Fruit fly (Drosophila melanogaster) whole organism, embryonic: Measurements from ENCODE around the gene ebd1.

ENCODE experiments used
- Asciz ChIP-seq: fragments of 200-800 bp; sonication (Bioruptor generic); optimal IDR thresholded peaks from 2 replicates; lab custom pipeline; 2017; ENCODE audit warnings: missing biosample characterization, mild to moderate bottlenecking, missing genetic modification characterization, missing genetic modification reagents
- Blimp-1 ChIP-seq: fragments of 200-800 bp; sonication (Bioruptor generic); optimal IDR thresholded peaks from 3 replicates; lab custom pipeline; 2018; ENCODE audit warnings: missing biosample characterization, missing genetic modification characterization, mild to moderate bottlenecking, moderate library complexity, missing genetic modification reagents
- CG10274 ChIP-seq: fragments of 200-800 bp; sonication (Bioruptor generic); optimal IDR thresholded peaks from 3 replicates; lab custom pipeline; 2017; ENCODE audit warnings: missing biosample characterization, mild to moderate bottlenecking, missing genetic modification characterization
- CG12299 ChIP-seq: fragments of 200-800 bp; sonication (Bioruptor generic); optimal IDR thresholded peaks from 2 replicates; lab custom pipeline; 2018; ENCODE audit warnings: missing biosample characterization, mild to moderate bottlenecking, missing genetic modification characterization
- CG13296 ChIP-seq: fragments of 200-800 bp; sonication (Bioruptor generic); optimal IDR thresholded peaks from 3 replicates; lab custom pipeline; 2018; ENCODE audit warnings: missing biosample characterization, mild to moderate bottlenecking, missing genetic modification characterization
- CG14014 ChIP-seq: fragments of 200-800 bp; sonication (Bioruptor generic); IDR thresholded peaks from 2 replicates; pipeline ENCODE4 v1.3.6; 2022; ENCODE audit warnings: missing biosample characterization, missing genetic modification characterization
- CG15514 ChIP-seq: fragments of 200-800 bp; sonication (Bioruptor generic); optimal IDR thresholded peaks from 3 replicates; lab custom pipeline; 2017; ENCODE audit warnings: missing biosample characterization, missing genetic modification characterization, mild to moderate bottlenecking, moderate library complexity, missing genetic modification reagents
- CG16863 ChIP-seq: fragments of 200-800 bp; sonication (Bioruptor generic); optimal IDR thresholded peaks from 3 replicates; lab custom pipeline; 2016; ENCODE audit warnings: missing biosample characterization, missing genetic modification characterization
- CG18599 ChIP-seq: fragments of 200-800 bp; sonication (Bioruptor generic); optimal IDR thresholded peaks from 3 replicates; lab custom pipeline; 2017; ENCODE audit warnings: missing biosample characterization, missing genetic modification characterization, mild to moderate bottlenecking, moderate library complexity, missing genetic modification reagents
- CG18619 ChIP-seq: fragments of 200-800 bp; sonication (Bioruptor generic); optimal IDR thresholded peaks from 3 replicates; lab custom pipeline; 2017; ENCODE audit warnings: missing biosample characterization, mild to moderate bottlenecking, missing genetic modification characterization
- CG2116 ChIP-seq: fragments of 200-800 bp; sonication (Bioruptor generic); optimal IDR thresholded peaks from 3 replicates; lab custom pipeline; 2018; ENCODE audit warnings: missing biosample characterization, mild to moderate bottlenecking, missing genetic modification characterization
- CG2678 ChIP-seq: fragments of 200-800 bp; sonication (Bioruptor generic); optimal IDR thresholded peaks from 3 replicates; lab custom pipeline; 2019; ENCODE audit warnings: missing biosample characterization, mild to moderate bottlenecking, missing genetic modification characterization, moderate library complexity
- CG3407 ChIP-seq: fragments of 200-800 bp; sonication (Bioruptor generic); optimal IDR thresholded peaks from 2 replicates; lab custom pipeline; 2018; ENCODE audit warnings: missing biosample characterization, mild to moderate bottlenecking, missing genetic modification characterization
- CG34422 ChIP-seq: fragments of 200-800 bp; sonication (Bioruptor generic); IDR thresholded peaks from 3 replicates; pipeline ENCODE4 v1.3.6; 2022; ENCODE audit warnings: missing biosample characterization, missing genetic modification characterization
- CG3847 ChIP-seq: fragments of 200-800 bp; sonication (Bioruptor generic); IDR thresholded peaks from 2 replicates; pipeline ENCODE4 v1.3.6; 2022; ENCODE audit warnings: missing biosample characterization, missing genetic modification characterization
- CG5953 ChIP-seq: fragments of 200-800 bp; sonication (Bioruptor generic); IDR thresholded peaks from 2 replicates; pipeline ENCODE4 v1.3.6; 2022; ENCODE audit warnings: missing biosample characterization, missing genetic modification characterization
- CG6791 ChIP-seq: fragments of 200-800 bp; sonication (Bioruptor generic); IDR thresholded peaks from 3 replicates; pipeline ENCODE4 v1.3.6; 2022; ENCODE audit warnings: missing biosample characterization, missing genetic modification characterization; ENCODE audit not compliant: partially characterized antibody
- CG7963 ChIP-seq: fragments of 200-800 bp; sonication (Bioruptor generic); IDR thresholded peaks from 3 replicates; pipeline ENCODE4 v1.3.6; 2022; ENCODE audit warnings: missing biosample characterization, missing genetic modification characterization; ENCODE audit not compliant: partially characterized antibody
- CG8281 ChIP-seq: fragments of 200-800 bp; sonication (Bioruptor generic); optimal IDR thresholded peaks from 2 replicates; lab custom pipeline; 2018; ENCODE audit warnings: missing biosample characterization, mild to moderate bottlenecking, missing genetic modification characterization, moderate library complexity
- CG8290 ChIP-seq, 3 experiments: fragments of 200-800 bp; sonication (Bioruptor generic); optimal IDR thresholded peaks; 2 replicates each; lab custom pipeline; 2016 to 2019; ENCODE audit warnings: missing biosample characterization in 3 of 3, missing genetic modification characterization in 3 of 3, mild to moderate bottlenecking in 2 of 3, moderate library complexity in 1 of 3
- CTCF ChIP-seq: fragments of 200-800 bp; sonication (Bioruptor generic); optimal IDR thresholded peaks from 2 replicates; lab custom pipeline; 2017; ENCODE audit warnings: missing biosample characterization, mild to moderate bottlenecking, missing genetic modification characterization, moderate library complexity
- CoRest ChIP-seq: fragments of 200-800 bp; sonication (Bioruptor generic); optimal IDR thresholded peaks from 3 replicates; lab custom pipeline; 2018; ENCODE audit warnings: missing biosample characterization, mild to moderate bottlenecking, missing genetic modification characterization, moderate library complexity
- D19A ChIP-seq: fragments of 200-800 bp; optimal IDR thresholded peaks from 3 replicates; lab custom pipeline; 2019; ENCODE audit warnings: missing biosample characterization, mild to moderate bottlenecking, missing genetic modification characterization, moderate library complexity
- Dad ChIP-seq: fragments of 200-800 bp; sonication (Bioruptor generic); optimal IDR thresholded peaks from 3 replicates; lab custom pipeline; 2016; ENCODE audit warnings: missing biosample characterization, missing genetic modification characterization
- Ets65A ChIP-seq: fragments of 200-800 bp; sonication (Bioruptor generic); peaks from one replicate; lab custom pipeline; 2016; ENCODE audit warnings: missing biosample characterization, missing genetic modification characterization
- Fer1 ChIP-seq: fragments of 200-800 bp; sonication (Bioruptor generic); optimal IDR thresholded peaks from 2 replicates; lab custom pipeline; 2017; ENCODE audit warnings: missing biosample characterization, mild to moderate bottlenecking, missing genetic modification characterization
- Fer3 ChIP-seq: fragments of 200-800 bp; sonication (Bioruptor generic); optimal IDR thresholded peaks from 2 replicates; lab custom pipeline; 2018; ENCODE audit warnings: missing biosample characterization, mild to moderate bottlenecking, missing genetic modification characterization, moderate library complexity
- H15 ChIP-seq: fragments of 200-800 bp; sonication (Bioruptor generic); IDR thresholded peaks from 3 replicates; pipeline ENCODE4 v1.3.6; 2022; ENCODE audit warnings: missing biosample characterization, missing genetic modification characterization
- HLH3B ChIP-seq: fragments of 200-800 bp; sonication (Bioruptor generic); IDR thresholded peaks from 2 replicates; pipeline ENCODE4 v1.3.6; 2022; ENCODE audit warnings: missing biosample characterization, missing genetic modification characterization
- MBD-R2 ChIP-seq: fragments of 200-800 bp; sonication (Bioruptor generic); IDR thresholded peaks from 2 replicates; pipeline ENCODE4 v1.3.6; 2022; ENCODE audit warnings: missing biosample characterization, missing genetic modification characterization
- Optix ChIP-seq: fragments of 200-800 bp; sonication (Bioruptor generic); IDR thresholded peaks from 3 replicates; pipeline ENCODE4 v1.3.6; 2022; ENCODE audit warnings: missing biosample characterization, missing genetic modification characterization
- Rfx ChIP-seq: fragments of 200-800 bp; sonication (Bioruptor generic); IDR thresholded peaks from 2 replicates; pipeline ENCODE4 v1.3.6; 2022; ENCODE audit warnings: missing biosample characterization, missing genetic modification characterization
- Usf ChIP-seq: fragments of 200-800 bp; sonication (Bioruptor generic); optimal IDR thresholded peaks from 2 replicates; lab custom pipeline; 2017; ENCODE audit warnings: missing genotype, missing biosample characterization, missing genetic modification characterization
- ap ChIP-seq: fragments of 200-800 bp; sonication (Bioruptor generic); IDR thresholded peaks from 2 replicates; pipeline ENCODE4 v1.3.6; 2022; ENCODE audit warnings: missing biosample characterization, missing genetic modification characterization
- disco-r ChIP-seq: fragments of 200-800 bp; sonication (Bioruptor generic); optimal IDR thresholded peaks from 2 replicates; lab custom pipeline; 2016; ENCODE audit warnings: missing biosample characterization, missing genetic modification characterization
- fd102C ChIP-seq: fragments of 200-800 bp; sonication (Bioruptor generic); optimal IDR thresholded peaks from 2 replicates; lab custom pipeline; 2018; ENCODE audit warnings: missing biosample characterization, mild to moderate bottlenecking, missing genetic modification characterization, moderate library complexity
- gsb-n ChIP-seq: fragments of 200-800 bp; sonication (Bioruptor generic); optimal IDR thresholded peaks from 3 replicates; lab custom pipeline; 2018; ENCODE audit warnings: missing biosample characterization, mild to moderate bottlenecking, missing genetic modification characterization
- inv ChIP-seq: fragments of 200-800 bp; sonication (Bioruptor generic); IDR thresholded peaks from 2 replicates; pipeline ENCODE4 v1.3.6; 2022; ENCODE audit warnings: missing biosample characterization, missing genetic modification characterization; ENCODE audit not compliant: partially characterized antibody
- nau ChIP-seq: fragments of 200-800 bp; sonication (Bioruptor generic); optimal IDR thresholded peaks from 3 replicates; lab custom pipeline; 2017; ENCODE audit warnings: missing biosample characterization, mild to moderate bottlenecking, missing genetic modification characterization, missing genetic modification reagents
- pfk ChIP-seq: fragments of 200-800 bp; sonication (Bioruptor generic); optimal IDR thresholded peaks from 2 replicates; lab custom pipeline; 2018; ENCODE audit warnings: missing biosample characterization, mild to moderate bottlenecking, missing genetic modification characterization, moderate library complexity
- prd ChIP-seq, 3 experiments: fragments of >200 bp in 2 of 3; fragments of 200-800 bp in 1 of 3; sonication (Bioruptor generic) in 1 of 3; optimal IDR thresholded peaks in 2 of 3; IDR thresholded peaks in 1 of 3; 2 replicates in 2 of 3; 3 replicates in 1 of 3; pipeline versions ENCODE4 v1.3.6 to Lab custom; 2017 to 2022; ENCODE audit warnings: missing biosample characterization in 1 of 3, missing genetic modification characterization in 1 of 3
- psq ChIP-seq: fragments of 200-800 bp; sonication (Bioruptor generic); optimal IDR thresholded peaks from 2 replicates; lab custom pipeline; 2017; ENCODE audit warnings: missing biosample characterization, missing genetic modification characterization
- pum ChIP-seq: fragments of 200-800 bp; sonication (Bioruptor generic); optimal IDR thresholded peaks from 2 replicates; lab custom pipeline; 2016; ENCODE audit warnings: missing biosample characterization, missing genetic modification characterization
- sim ChIP-seq: fragments of 200-800 bp; sonication (Bioruptor generic); IDR thresholded peaks from 2 replicates; pipeline ENCODE4 v1.3.6; 2022; ENCODE audit warnings: missing biosample characterization, missing genetic modification characterization
- slp2 ChIP-seq: fragments of 200-800 bp; sonication (Bioruptor generic); optimal IDR thresholded peaks from 2 replicates; lab custom pipeline; 2016; ENCODE audit warnings: missing biosample characterization, missing genetic modification characterization
- sna ChIP-seq: fragments of 200-800 bp; sonication (Bioruptor generic); IDR thresholded peaks from 2 replicates; pipeline ENCODE4 v1.3.6; 2022; ENCODE audit warnings: missing biosample characterization, missing genetic modification characterization; ENCODE audit not compliant: partially characterized antibody
- stwl ChIP-seq: fragments of 200-800 bp; sonication (Bioruptor generic); optimal IDR thresholded peaks from 3 replicates; lab custom pipeline; 2018; ENCODE audit warnings: missing biosample characterization, mild to moderate bottlenecking, missing genetic modification characterization, moderate library complexity
- tgo ChIP-seq: fragments of 200-800 bp; sonication (Bioruptor generic); IDR thresholded peaks from 3 replicates; pipeline ENCODE4 v1.3.6; 2022; ENCODE audit warnings: missing biosample characterization, missing genetic modification characterization
- tup ChIP-seq: fragments of 200-800 bp; sonication (Bioruptor generic); optimal IDR thresholded peaks from 2 replicates; lab custom pipeline; 2016; ENCODE audit warnings: missing biosample characterization, mild to moderate bottlenecking, missing genetic modification characterization, moderate library complexity
- zf30C ChIP-seq: fragments of 200-800 bp; sonication (Bioruptor generic); optimal IDR thresholded peaks from 3 replicates; lab custom pipeline; 2018; ENCODE audit warnings: missing biosample characterization, mild to moderate bottlenecking, missing genetic modification characterization

Gene ebd1

dm6 chr3L:710345-710822, 25.0 kb upstream of the ebd1 start, which contains the start of gene CkIIalpha-i3:
TSS of gene CkIIalpha-i3 (minus strand) at chr3L:710607.
- TF ChIP-seq Fer3 (tag; lab: Kevin White, UChicago) (no peak), ap (GFP tag; lab: Robert Waterston, UW) (no peak), Asciz (no peak), CG6791 (GFP tag; lab: Robert Waterston, UW) (no peak; the same call in 2 of the 3 replicates), fd102C (GFP tag; lab: Kevin White, UChicago) (no peak), CG12299 (tag; lab: Kevin White, UChicago) (no peak), Ets65A (GFP tag; lab: Kevin White, UChicago) (no peak), CG10274 (GFP tag; lab: Kevin White, UChicago) (no peak), CG18619 (GFP tag; lab: Kevin White, UChicago) (no peak), CG2678 (tag; lab: Kevin White, UChicago) (no peak), zf30C (GFP tag; lab: Kevin White, UChicago) (no peak), CTCF (GFP tag; lab: Kevin White, UChicago) (peak; percentile 76), Dad (no peak), Fer1 (GFP tag; lab: Kevin White, UChicago) (no peak), CG13296 (GFP tag; lab: Kevin White, UChicago) (no peak), CG3407 (GFP tag; lab: Kevin White, UChicago) (no peak), HLH3B (GFP tag; lab: Robert Waterston, UW) (no peak), CG3847 (GFP tag; lab: Robert Waterston, UW) (no peak), CG5953 (no peak), sim (GFP tag; lab: Robert Waterston, UW) (no peak), D19A (no peak), pum (GFP tag; lab: Kevin White, UChicago) (no peak), CG8281 (tag; lab: Kevin White, UChicago) (peak; percentile 1), CoRest (tag; lab: Kevin White, UChicago) (peak; percentile 30), pfk (no peak), prd (optimal IDR thresholded peaks at IDR 0.05; lab: Kevin White, UChicago) (no peak), prd (GFP tag; IDR thresholded peaks at IDR 0.05; lab: Robert Waterston, UW) (no peak), nau (GFP tag; lab: Kevin White, UChicago) (no peak), CG15514 (GFP tag; lab: Kevin White, UChicago) (no peak), CG8290 (GFP tag; optimal IDR thresholded peaks at IDR 0.05; lab: Kevin White, UChicago) (peak; percentile 100), CG8290 (tag; optimal IDR thresholded peaks at IDR 0.05; lab: Kevin White, UChicago) (peak; percentile 79 to 98), stwl (tag; lab: Kevin White, UChicago) (peak; percentile 85), Rfx (GFP tag; lab: Robert Waterston, UW) (no peak), Blimp-1 (GFP tag; lab: Kevin White, UChicago) (no peak), CG18599 (no peak), slp2 (GFP tag; lab: Kevin White, UChicago) (no peak), tup (GFP tag; lab: Kevin White, UChicago) (no peak), CG7963 (GFP tag; lab: Robert Waterston, UW) (no peak), CG34422 (GFP tag; lab: Robert Waterston, UW) (no peak), CG14014 (GFP tag; lab: Robert Waterston, UW) (no peak), CG2116 (GFP tag; lab: Kevin White, UChicago) (peak; percentile 97), Usf (GFP tag; lab: Kevin White, UChicago) (no peak), gsb-n (no peak), sna (GFP tag; lab: Robert Waterston, UW) (no peak), tgo (GFP tag; lab: Robert Waterston, UW) (no peak), disco-r (GFP tag; lab: Kevin White, UChicago) (no peak), H15 (GFP tag; lab: Robert Waterston, UW) (no peak), psq (no peak), Optix (GFP tag; lab: Robert Waterston, UW) (no peak), MBD-R2 (GFP tag; lab: Robert Waterston, UW) (no peak), CG16863 (no peak), inv (GFP tag; lab: Robert Waterston, UW) (no peak)
